Fruit fly (Drosophila melanogaster) whole organism, wandering third instar larva: Measurements from ENCODE around the gene Invadolysin.

Experiments used
- Abd-B ChIP-seq: fragments of >200 bp; optimal IDR thresholded peaks from 2 replicates; lab custom pipeline; 2017; ENCODE audit warnings: missing biosample characterization, missing genetic modification characterization
- Dfd ChIP-seq: fragments of >200 bp; optimal IDR thresholded peaks from 2 replicates; lab custom pipeline; 2017; ENCODE audit warnings: missing biosample characterization, missing genetic modification characterization
- GATAd ChIP-seq: sonication (Bioruptor generic); optimal IDR thresholded peaks from 2 replicates; lab custom pipeline; 2016; ENCODE audit warnings: missing biosample characterization, missing genetic modification characterization
- Hr78 ChIP-seq: fragments of >200 bp; optimal IDR thresholded peaks from 2 replicates; lab custom pipeline; 2017; ENCODE audit warnings: missing biosample characterization, missing genetic modification characterization
- br ChIP-seq: fragments of 200-800 bp; sonication (Bioruptor generic); optimal IDR thresholded peaks from 2 replicates; lab custom pipeline; 2016; ENCODE audit warnings: missing biosample characterization, missing genetic modification characterization
- fru ChIP-seq: fragments of 200-800 bp; sonication (Bioruptor generic); optimal IDR thresholded peaks from 3 replicates; lab custom pipeline; 2016; ENCODE audit warnings: missing biosample characterization, mild to moderate bottlenecking, missing genetic modification characterization
- jim ChIP-seq: fragments of 175-275, 200-325 bp; sonication (Bioruptor generic); optimal IDR thresholded peaks from 2 replicates; lab custom pipeline; 2016; ENCODE audit warnings: missing biosample characterization, mild to moderate bottlenecking, missing genetic modification characterization
- pan ChIP-seq: fragments of >200 bp; optimal IDR thresholded peaks from 2 replicates; lab custom pipeline; 2017
- psq ChIP-seq: fragments of 200-800 bp; sonication (Bioruptor generic); optimal IDR thresholded peaks from 3 replicates; lab custom pipeline; 2017; ENCODE audit warnings: missing biosample characterization, mild to moderate bottlenecking, missing genetic modification characterization, moderate library complexity

- TF ChIP-seq fru (GFP tag; lab: Kevin White, UChicago) (no peak), pan (lab: Kevin White, UChicago) (no peak), GATAd (GFP tag; lab: Kevin White, UChicago) (no peak), psq (no peak), jim (no peak), Hr78 (GFP tag; lab: Kevin White, UChicago) (no peak), Dfd (no peak), Abd-B (GFP tag; lab: Kevin White, UChicago) (no peak), br (GFP tag; lab: Kevin White, UChicago) (no peak)
Measured at dm6 chr3R:10169124-10169766, 24.8 kb downstream of the Invadolysin start.
